Worm (Caenorhabditis elegans) whole organism, late embryonic: ENCODE measurements around the gene F32D1.3.

Source experiments
- C08G9.2 ChIP-seq: sonication (generic microtip); optimal IDR thresholded peaks from 2 replicates; lab custom pipeline; 2016; ENCODE audit warnings: mild to moderate bottlenecking, missing genetic modification characterization, moderate library complexity, missing compliant biosample characterization
- K02D7.2 ChIP-seq: sonication (generic microtip); optimal IDR thresholded peaks from 2 replicates; lab custom pipeline; 2017; ENCODE audit warnings: mild to moderate bottlenecking, missing genetic modification characterization, missing compliant biosample characterization
- ahr-1 ChIP-seq: sonication (generic microtip); optimal IDR thresholded peaks from 2 replicates; lab custom pipeline; 2016; ENCODE audit warnings: missing genetic modification characterization, missing compliant biosample characterization
- ama-1 ChIP-seq: fragments of 150-350 bp; optimal IDR thresholded peaks from 2 replicates; lab custom pipeline; 2014
- ceh-14 ChIP-seq: sonication (generic microtip); optimal IDR thresholded peaks from 2 replicates; lab custom pipeline; 2016; ENCODE audit warnings: missing genotype, missing genetic modification characterization, missing compliant biosample characterization
- ceh-18 ChIP-seq: sonication (generic microtip); optimal IDR thresholded peaks from 2 replicates; lab custom pipeline; 2016; ENCODE audit warnings: missing genetic modification characterization, missing compliant biosample characterization
- ceh-2 ChIP-seq: sonication (generic microtip); optimal IDR thresholded peaks from 2 replicates; lab custom pipeline; 2016; ENCODE audit warnings: missing genotype, missing genetic modification characterization, missing compliant biosample characterization
- ceh-22 ChIP-seq: sonication (generic microtip); optimal IDR thresholded peaks from 2 replicates; lab custom pipeline; 2017; ENCODE audit warnings: missing biosample characterization, missing genetic modification characterization
- ceh-30 ChIP-seq: fragments of 150-350 bp; optimal IDR thresholded peaks from 2 replicates; lab custom pipeline; 2014; ENCODE audit warnings: missing biosample characterization, missing genetic modification characterization
- ceh-31 ChIP-seq: sonication (generic microtip); optimal IDR thresholded peaks from 2 replicates; lab custom pipeline; 2016; ENCODE audit warnings: missing genetic modification characterization, missing compliant biosample characterization
- ceh-48 ChIP-seq: sonication (generic microtip); optimal IDR thresholded peaks from 2 replicates; lab custom pipeline; 2016; ENCODE audit warnings: missing genetic modification characterization, inconsistent platforms, missing compliant biosample characterization
- ceh-9 ChIP-seq: sonication (generic microtip); optimal IDR thresholded peaks from 2 replicates; lab custom pipeline; 2016; ENCODE audit warnings: mild to moderate bottlenecking, missing genetic modification characterization, inconsistent platforms, missing compliant biosample characterization
- che-1 ChIP-seq: sonication (generic microtip); optimal IDR thresholded peaks from 2 replicates; lab custom pipeline; 2016; ENCODE audit warnings: mild to moderate bottlenecking, missing genetic modification characterization, missing compliant biosample characterization
- dmd-4 ChIP-seq: sonication (generic microtip); optimal IDR thresholded peaks from 2 replicates; lab custom pipeline; 2016; ENCODE audit warnings: borderline replicate concordance, missing genetic modification characterization, missing compliant biosample characterization
- elt-2 ChIP-seq: sonication (generic microtip); optimal IDR thresholded peaks from 2 replicates; lab custom pipeline; 2016; ENCODE audit warnings: missing genetic modification reagents, missing genetic modification characterization, missing compliant biosample characterization
- fax-1 ChIP-seq: sonication (generic microtip); optimal IDR thresholded peaks from 2 replicates; lab custom pipeline; 2016; ENCODE audit warnings: missing genotype, missing genetic modification characterization, missing compliant biosample characterization
- fkh-6 ChIP-seq: sonication (generic microtip); optimal IDR thresholded peaks from 2 replicates; lab custom pipeline; 2016; ENCODE audit warnings: missing genetic modification characterization, missing compliant biosample characterization
- hlh-13 ChIP-seq: fragments of 200-800 bp; sonication (Bioruptor generic); optimal IDR thresholded peaks from 2 replicates; lab custom pipeline; 2018; ENCODE audit warnings: mild to moderate bottlenecking, missing genetic modification characterization, missing compliant biosample characterization
- hlh-15 ChIP-seq: sonication (generic microtip); optimal IDR thresholded peaks from 2 replicates; lab custom pipeline; 2016; ENCODE audit warnings: missing genetic modification characterization, missing compliant biosample characterization
- hlh-6 ChIP-seq: sonication (generic microtip); optimal IDR thresholded peaks from 2 replicates; lab custom pipeline; 2016; ENCODE audit warnings: missing genotype, missing genetic modification characterization, missing compliant biosample characterization
- madf-2 ChIP-seq: sonication (generic microtip); optimal IDR thresholded peaks from 2 replicates; lab custom pipeline; 2017; ENCODE audit warnings: missing genetic modification characterization, missing compliant biosample characterization
- mec-3 ChIP-seq: sonication (generic microtip); optimal IDR thresholded peaks from 2 replicates; lab custom pipeline; 2016; ENCODE audit warnings: borderline replicate concordance, missing genetic modification characterization, missing compliant biosample characterization
- nfya-1 ChIP-seq: sonication (generic microtip); optimal IDR thresholded peaks from 2 replicates; lab custom pipeline; 2017; ENCODE audit warnings: missing genetic modification characterization, mild to moderate bottlenecking, missing compliant biosample characterization, antibody characterized with exemption, moderate library complexity
- nhr-11 ChIP-seq: fragments of 150-350 bp; optimal IDR thresholded peaks from 2 replicates; lab custom pipeline; 2014; ENCODE audit warnings: missing biosample characterization, missing genetic modification characterization
- odd-2 ChIP-seq: sonication (generic microtip); optimal IDR thresholded peaks from 2 replicates; lab custom pipeline; 2017; ENCODE audit warnings: antibody characterized with exemption, mild to moderate bottlenecking, missing genetic modification characterization, missing compliant biosample characterization
- pax-1 ChIP-seq: fragments of 150-350 bp; optimal IDR thresholded peaks from 2 replicates; lab custom pipeline; 2014; ENCODE audit warnings: missing biosample characterization, missing genetic modification characterization
- pha-2 ChIP-seq: sonication (generic microtip); optimal IDR thresholded peaks from 2 replicates; lab custom pipeline; 2017; ENCODE audit warnings: mild to moderate bottlenecking, missing genetic modification characterization, missing compliant biosample characterization
- pha-4 ChIP-seq: fragments of 150-350 bp; optimal IDR thresholded peaks from 2 replicates; lab custom pipeline; 2018; ENCODE audit warnings: missing biosample characterization, missing genetic modification reagents, missing genetic modification characterization
- ref-2 ChIP-seq: sonication (generic microtip); optimal IDR thresholded peaks from 2 replicates; lab custom pipeline; 2016; ENCODE audit warnings: missing genetic modification characterization, missing compliant biosample characterization
- sdc-2 ChIP-seq: sonication (generic microtip); optimal IDR thresholded peaks from 2 replicates; lab custom pipeline; 2016; ENCODE audit warnings: missing genotype, missing genetic modification characterization, missing compliant biosample characterization
- sox-2 ChIP-seq: fragments of 200-800 bp; sonication (Bioruptor generic); IDR thresholded peaks from 2 replicates; pipeline ENCODE4 v1.3.6; 2022; ENCODE audit warnings: missing genetic modification reagents, missing genetic modification characterization, missing compliant biosample characterization
- ttx-3 ChIP-seq: sonication (generic microtip); optimal IDR thresholded peaks from 2 replicates; lab custom pipeline; 2016; ENCODE audit warnings: missing genetic modification reagents, missing genetic modification characterization, missing compliant biosample characterization
- unc-42 ChIP-seq: sonication (generic microtip); optimal IDR thresholded peaks from 2 replicates; lab custom pipeline; 2016; ENCODE audit warnings: missing genotype, missing genetic modification characterization, missing compliant biosample characterization

F32D1.3 gene

ce11 chrV:4375807-4376564, 14.6 kb upstream of the F32D1.3 start, which contains the start of gene F32D1.7:
Gene F32D1.7, minus strand, starts transcription at chrV:4376173.
- TF ChIP-seq ceh-22 = no peak
- TF ChIP-seq ref-2 (tag; lab: Kevin White, UChicago) = no peak
- no peak for TF ChIP-seq pax-1 (tag; lab: Kevin White, UChicago)
- no peak for TF ChIP-seq pha-4 (tag; lab: Kevin White, UChicago)
- TF ChIP-seq ahr-1 (tag; lab: Kevin White, UChicago) = no peak
- TF ChIP-seq C08G9.2 (tag; lab: Kevin White, UChicago) = no peak
- no peak for TF ChIP-seq pha-2
- TF ChIP-seq hlh-15 (tag; lab: Kevin White, UChicago) = no peak
- no peak for TF ChIP-seq sdc-2 (tag; lab: Kevin White, UChicago)
- no peak for TF ChIP-seq mec-3 (tag; lab: Kevin White, UChicago)
- no peak for TF ChIP-seq elt-2 (tag; lab: Kevin White, UChicago)
- TF ChIP-seq, all 69 proteins: peak for 0

DNA sequence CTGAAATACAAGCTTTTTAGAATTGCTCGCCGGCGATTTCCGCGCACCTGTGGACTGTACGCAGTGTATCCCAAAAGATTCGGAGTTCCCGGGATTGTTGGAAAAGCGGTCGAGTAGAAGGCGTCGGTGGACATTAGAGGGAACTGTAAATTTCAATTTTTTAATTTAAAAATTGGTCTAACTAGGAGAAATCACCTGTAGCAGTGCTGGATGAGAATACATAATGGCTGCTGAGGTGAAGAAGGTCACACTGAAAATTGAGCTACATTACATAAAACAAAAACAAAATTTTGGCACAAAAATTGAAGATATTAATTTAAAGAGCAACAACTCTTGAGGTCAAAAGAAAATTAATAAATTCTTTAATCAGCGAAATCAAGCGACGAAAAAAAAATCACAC, 13.3 kb upstream of the F32D1.3 start, which contains the start of gene neg-1:
Gene neg-1 (minus strand): TSS at position 250 of the 400 bp plus-strand sequence.
- no peak for TF ChIP-seq nhr-11 (tag; lab: Kevin White, UChicago)
- no peak for TF ChIP-seq madf-2
- no peak for TF ChIP-seq odd-2 (tag; lab: Kevin White, UChicago)
- no peak for TF ChIP-seq ama-1
- TF ChIP-seq C08G9.2 (tag; lab: Kevin White, UChicago) = no peak
- TF ChIP-seq ceh-2 (tag; lab: Kevin White, UChicago) = no peak
- no peak for TF ChIP-seq ceh-18 (tag; lab: Kevin White, UChicago)
- no peak for TF ChIP-seq ceh-30 (tag; lab: Kevin White, UChicago)
- no peak for TF ChIP-seq fkh-6 (tag; lab: Kevin White, UChicago)
- TF ChIP-seq hlh-13 (GFP tag; lab: Kevin White, UChicago) = no peak
- no peak for TF ChIP-seq hlh-6 (tag; lab: Kevin White, UChicago)
- TF ChIP-seq che-1 (tag; lab: Kevin White, UChicago) = no peak
- no peak for TF ChIP-seq ceh-22
- no peak for TF ChIP-seq elt-2 (tag; lab: Kevin White, UChicago)
- no peak for TF ChIP-seq pax-1 (tag; lab: Kevin White, UChicago)
- no peak for TF ChIP-seq ref-2 (tag; lab: Kevin White, UChicago)
- no peak for TF ChIP-seq unc-42
- TF ChIP-seq ceh-48 = no peak
- no peak for TF ChIP-seq sox-2 (GFP tag; lab: Robert Waterston, UW)

DNA sequence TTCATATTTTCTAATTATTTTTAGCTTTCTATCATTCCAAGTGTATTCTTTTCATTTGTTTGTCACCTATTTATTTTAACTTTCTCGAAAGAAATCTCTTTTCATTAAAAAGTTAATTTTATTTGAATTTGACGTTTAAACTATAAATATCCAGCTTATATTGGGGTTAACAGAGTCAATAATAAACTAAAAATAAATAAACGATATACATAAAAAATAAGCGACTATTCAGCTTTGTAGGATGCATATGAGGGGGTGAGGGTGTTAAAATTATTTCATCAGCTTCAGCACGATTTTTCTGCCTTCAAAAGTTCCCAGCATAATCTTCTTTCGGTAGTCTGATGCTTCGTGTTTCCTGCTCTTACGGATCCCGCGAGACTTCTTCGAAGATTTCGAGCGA, 12.3 kb upstream of the F32D1.3 start:
- TF ChIP-seq mec-3 (tag; lab: Kevin White, UChicago) = no peak
- TF ChIP-seq ceh-18 (tag; lab: Kevin White, UChicago) = no peak

ce11 chrV:4372986-4373385, 11.6 kb upstream of the F32D1.3 start:
- no peak for TF ChIP-seq unc-42
- TF ChIP-seq C08G9.2 (tag; lab: Kevin White, UChicago) = peak; percentile 49
- peak; percentile 6 for TF ChIP-seq fkh-6 (tag; lab: Kevin White, UChicago)
- TF ChIP-seq, all 69 proteins: peak for 2

DNA sequence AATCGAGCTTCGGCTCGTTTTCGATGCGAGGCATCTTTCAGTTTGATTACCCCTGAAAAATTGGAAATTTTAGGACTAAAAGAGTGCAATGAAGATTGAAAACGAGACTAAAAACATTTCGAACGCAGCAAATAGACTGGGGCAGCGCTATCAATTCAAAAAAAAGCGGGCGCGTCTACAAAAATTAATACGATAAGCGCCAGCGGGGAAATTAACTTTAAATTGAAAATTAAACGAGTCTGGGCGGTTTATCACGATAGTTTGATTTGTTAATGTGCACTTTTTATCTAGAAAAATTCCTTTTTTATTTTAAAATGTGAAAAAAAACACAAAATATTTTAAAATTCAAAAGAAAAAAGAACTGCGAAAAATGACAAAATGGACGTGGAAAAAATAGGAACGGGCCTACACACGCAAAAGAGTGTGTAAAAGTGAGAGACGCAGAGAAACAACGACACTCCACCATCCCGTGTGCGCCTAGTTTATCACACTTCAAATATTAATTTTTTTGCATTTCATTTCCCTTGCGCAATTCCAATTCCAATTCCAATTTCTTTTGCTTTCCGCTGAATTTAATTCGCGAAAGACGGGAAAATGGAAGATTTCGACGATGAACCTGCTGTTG, 10.1 kb upstream of the F32D1.3 start, which contains the start of the genes gmpr-1 and fipp-1:
Gene gmpr-1 (minus strand): TSS at position 75 of the 625 bp plus-strand sequence.
Gene fipp-1 (plus strand): TSS at position 499 of the 625 bp plus-strand sequence.
- TF ChIP-seq ceh-14 (tag; lab: Kevin White, UChicago) (peak; percentile 22), ceh-9 (no peak), ttx-3 (tag; lab: Kevin White, UChicago) (no peak), dmd-4 (no peak), elt-2 (tag; lab: Kevin White, UChicago) (peak; percentile 32), unc-42 (peak; percentile 43), ceh-31 (tag; lab: Kevin White, UChicago) (peak; percentile 12), K02D7.2 (tag; lab: Kevin White, UChicago) (no peak), nfya-1 (tag; lab: Kevin White, UChicago) (peak; percentile 29), fax-1 (no peak)
